Fruit fly (Drosophila melanogaster): ENCODE data around the gene GATAe.

DNA sequence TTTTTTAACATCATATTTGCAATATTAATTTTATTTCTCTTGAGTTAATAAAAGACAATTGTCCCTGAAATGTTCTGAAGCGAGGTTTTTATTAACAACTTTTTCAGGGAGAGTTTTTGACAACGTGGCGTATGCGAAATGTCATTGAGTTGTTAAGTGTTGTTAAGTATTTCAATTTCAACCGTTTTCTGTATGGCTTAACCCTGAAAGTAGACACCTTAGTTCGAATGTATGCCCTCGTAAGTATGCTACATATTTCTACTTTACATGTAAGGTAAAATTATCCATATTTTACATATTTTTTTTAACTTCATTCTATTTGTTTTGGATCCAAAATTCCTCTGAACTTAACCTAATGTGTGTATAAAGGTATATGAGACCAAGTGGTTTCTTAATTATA, 4.9 kb upstream of the GATAe start:
- TF ChIP-seq dl (GFP tag; optimal IDR thresholded peaks at IDR 0.05; ENCODE audit: insufficient read depth in 1 of 2, partially characterized antibody in 2 of 2): no peak
- TF ChIP-seq woc (GFP tag; optimal IDR thresholded peaks at IDR 0.05): no peak
- TF ChIP-seq h (GFP tag; optimal IDR thresholded peaks at IDR 0.05): peak; percentile 36
- TF ChIP-seq N (GFP tag; optimal IDR thresholded peaks at IDR 0.05): peak; percentile 52
- TF ChIP-seq CG32264 (GFP tag; optimal IDR thresholded peaks at IDR 0.05): no peak
- TF ChIP-seq OdsH (GFP tag; optimal IDR thresholded peaks at IDR 0.05): no peak
- TF ChIP-seq Vsx2 (GFP tag; optimal IDR thresholded peaks at IDR 0.05; ENCODE audit: partially characterized antibody): no peak
- TF ChIP-seq Abd-B (GFP tag; optimal IDR thresholded peaks at IDR 0.05): no peak
- TF ChIP-seq Hr78 (GFP tag; optimal IDR thresholded peaks at IDR 0.05): no peak
- TF ChIP-seq Myc (optimal IDR thresholded peaks at IDR 0.05): peak; percentile 73
- no peak for TF ChIP-seq Hr83 (GFP tag; optimal IDR thresholded peaks at IDR 0.05; ENCODE audit: poor library complexity, severe bottlenecking)

All from whole organism, wandering third instar larva.